Fruit fly (Drosophila melanogaster) whole organism, embryonic: ENCODE results near the gene CG34238.

Source experiments
- CG13296 ChIP-seq: fragments of 200-800 bp; sonication (Bioruptor generic); optimal IDR thresholded peaks from 3 replicates; lab custom pipeline; 2018; ENCODE audit warnings: missing biosample characterization, mild to moderate bottlenecking, missing genetic modification characterization
- CG15479 ChIP-seq: fragments of 200-800 bp; sonication (Bioruptor generic); optimal IDR thresholded peaks from 3 replicates; lab custom pipeline; 2019; ENCODE audit warnings: missing biosample characterization, mild to moderate bottlenecking, missing genetic modification characterization, moderate library complexity
- CG17385 ChIP-seq: fragments of 200-800 bp; sonication (Bioruptor generic); optimal IDR thresholded peaks from 3 replicates; lab custom pipeline; 2018; ENCODE audit warnings: missing biosample characterization, mild to moderate bottlenecking, missing genetic modification characterization
- CG1832 ChIP-seq: fragments of 200-800 bp; sonication (Bioruptor generic); optimal IDR thresholded peaks from 2 replicates; lab custom pipeline; 2017; ENCODE audit warnings: missing biosample characterization, mild to moderate bottlenecking, missing genetic modification characterization, inconsistent platforms
- CG42726 ChIP-seq: fragments of 200-800 bp; sonication (Bioruptor generic); IDR thresholded peaks from 2 replicates; pipeline ENCODE4 v1.3.6; 2022; ENCODE audit warnings: missing biosample characterization, missing genetic modification characterization; ENCODE audit not compliant: partially characterized antibody
- CG4360 ChIP-seq: fragments of 200-800 bp; sonication (Bioruptor generic); IDR thresholded peaks from 2 replicates; pipeline ENCODE4 v1.3.6; 2022; ENCODE audit warnings: missing biosample characterization, missing genetic modification characterization
- CG5245 ChIP-seq: fragments of 200-800 bp; sonication (Bioruptor generic); optimal IDR thresholded peaks from 3 replicates; lab custom pipeline; 2016; ENCODE audit warnings: missing biosample characterization, missing genetic modification characterization
- CG6175 ChIP-seq: fragments of 200-800 bp; sonication (Bioruptor generic); IDR thresholded peaks from 3 replicates; pipeline ENCODE4 v1.3.6; 2022; ENCODE audit warnings: missing biosample characterization, missing genetic modification characterization
- CG6791 ChIP-seq: fragments of 200-800 bp; sonication (Bioruptor generic); IDR thresholded peaks from 3 replicates; pipeline ENCODE4 v1.3.6; 2022; ENCODE audit warnings: missing biosample characterization, missing genetic modification characterization; ENCODE audit not compliant: partially characterized antibody
- CG7271 ChIP-seq: fragments of 200-800 bp; sonication (Bioruptor generic); optimal IDR thresholded peaks from 2 replicates; lab custom pipeline; 2018; ENCODE audit warnings: missing biosample characterization, mild to moderate bottlenecking, missing genetic modification characterization, moderate library complexity
- CG9876 ChIP-seq: fragments of 200-800 bp; sonication (Bioruptor generic); optimal IDR thresholded peaks from 2 replicates; lab custom pipeline; 2016; ENCODE audit warnings: missing biosample characterization, missing genetic modification characterization
- D19A ChIP-seq: fragments of 200-800 bp; optimal IDR thresholded peaks from 3 replicates; lab custom pipeline; 2019; ENCODE audit warnings: missing biosample characterization, mild to moderate bottlenecking, missing genetic modification characterization, moderate library complexity
- Dbx ChIP-seq: fragments of 200-800 bp; sonication (Bioruptor generic); IDR thresholded peaks from 3 replicates; pipeline ENCODE4 v1.3.6; 2022; ENCODE audit warnings: missing biosample characterization, missing genetic modification characterization
- Dfd ChIP-seq, 2 experiments: fragments of >200 bp; optimal IDR thresholded peaks; 2 replicates each; lab custom pipeline; 2017; ENCODE audit warnings: missing biosample characterization in 2 of 2, missing genetic modification characterization in 2 of 2
- Dip2 ChIP-seq: fragments of 200-800 bp; sonication (Bioruptor generic); IDR thresholded peaks from 2 replicates; pipeline ENCODE4 v1.3.6; 2022; ENCODE audit warnings: missing biosample characterization, missing genetic modification characterization
- Dll ChIP-seq: fragments of 200-800 bp; sonication (Bioruptor generic); IDR thresholded peaks from 4 replicates; pipeline ENCODE4 v1.3.6; 2022; ENCODE audit warnings: missing biosample characterization, missing genetic modification characterization; ENCODE audit not compliant: partially characterized antibody
- Doc2 ChIP-seq: fragments of 200-800 bp; sonication (Bioruptor generic); IDR thresholded peaks from 2 replicates; pipeline ENCODE4 v1.3.6; 2022; ENCODE audit warnings: missing biosample characterization, missing genetic modification characterization
- Ets65A ChIP-seq: fragments of 200-800 bp; sonication (Bioruptor generic); peaks from one replicate; lab custom pipeline; 2016; ENCODE audit warnings: missing biosample characterization, missing genetic modification characterization
- HLH4C ChIP-seq: fragments of 200-800 bp; sonication (Bioruptor generic); IDR thresholded peaks from 3 replicates; pipeline ENCODE4 v1.3.6; 2022; ENCODE audit warnings: missing biosample characterization, missing genetic modification characterization; ENCODE audit not compliant: partially characterized antibody
- Hr51 ChIP-seq, 2 experiments: fragments of 200-800 bp; sonication (Bioruptor generic); optimal IDR thresholded peaks; 2 replicates in 1 of 2; 3 replicates in 1 of 2; lab custom pipeline; 2016 to 2018; ENCODE audit warnings: missing biosample characterization in 2 of 2, missing genetic modification characterization in 2 of 2, mild to moderate bottlenecking in 1 of 2, moderate library complexity in 1 of 2
- Med ChIP-seq: fragments of 200-800 bp; sonication (Bioruptor generic); peaks from one replicate; lab custom pipeline; 2016; ENCODE audit warnings: missing biosample characterization, missing genetic modification characterization, mild to moderate bottlenecking, inconsistent platforms, moderate library complexity
- Sox102F ChIP-seq: fragments of 200-800 bp; sonication (Bioruptor generic); optimal IDR thresholded peaks from 2 replicates; lab custom pipeline; 2018; ENCODE audit warnings: missing biosample characterization, mild to moderate bottlenecking, missing genetic modification characterization, moderate library complexity
- Trl ChIP-seq, 3 experiments: fragments of >200 bp in 2 of 3; fragments of 200-800 bp in 1 of 3; sonication (Bioruptor generic) in 1 of 3; optimal IDR thresholded peaks; 2 replicates in 1 of 3; 3 replicates in 2 of 3; lab custom pipeline; 2016 to 2017; ENCODE audit warnings: missing biosample characterization in 1 of 3, missing genetic modification characterization in 1 of 3
- abd-A ChIP-seq: fragments of 200-800 bp; sonication (Bioruptor generic); optimal IDR thresholded peaks from 3 replicates; lab custom pipeline; 2019; ENCODE audit warnings: missing biosample characterization, mild to moderate bottlenecking, missing genetic modification characterization, moderate library complexity
- ash1 ChIP-seq: fragments of 200-800 bp; sonication (Bioruptor generic); optimal IDR thresholded peaks from 2 replicates; lab custom pipeline; 2018; ENCODE audit warnings: missing biosample characterization, mild to moderate bottlenecking, missing genetic modification characterization
- bbx ChIP-seq: fragments of 200-800 bp; sonication (Bioruptor generic); IDR thresholded peaks from 2 replicates; pipeline ENCODE4 v1.3.6; 2022; ENCODE audit warnings: missing biosample characterization, missing genetic modification characterization; ENCODE audit not compliant: partially characterized antibody
- cad ChIP-seq: fragments of >200 bp; optimal IDR thresholded peaks from 2 replicates; lab custom pipeline; 2017; ENCODE audit warnings: missing biosample characterization, missing genetic modification characterization
- cg ChIP-seq: fragments of 200-800 bp; sonication (Bioruptor generic); optimal IDR thresholded peaks from 3 replicates; lab custom pipeline; 2019; ENCODE audit warnings: missing biosample characterization, mild to moderate bottlenecking, missing genetic modification characterization, moderate library complexity
- chinmo ChIP-seq: fragments of 200-800 bp; sonication (Bioruptor generic); IDR thresholded peaks from 4 replicates; pipeline ENCODE4 v1.3.6; 2022; ENCODE audit warnings: missing biosample characterization, missing genetic modification characterization; ENCODE audit not compliant: partially characterized antibody
- chm ChIP-seq: fragments of 200-800 bp; sonication (Bioruptor generic); IDR thresholded peaks from 2 replicates; pipeline ENCODE4 v1.3.6; 2022; ENCODE audit warnings: missing biosample characterization, missing genetic modification characterization
- chn ChIP-seq: fragments of 200-800 bp; sonication (Bioruptor generic); optimal IDR thresholded peaks from 2 replicates; lab custom pipeline; 2016; ENCODE audit warnings: missing biosample characterization, missing genetic modification characterization
- ci ChIP-seq: fragments of 200-800 bp; sonication (Bioruptor generic); IDR thresholded peaks from 3 replicates; pipeline ENCODE4 v1.3.6; 2022; ENCODE audit warnings: missing biosample characterization, missing genetic modification characterization
- crol ChIP-seq: fragments of 200-800 bp; sonication (Bioruptor generic); IDR thresholded peaks from 2 replicates; pipeline ENCODE4 v1.3.6; 2022; ENCODE audit warnings: missing biosample characterization, missing genetic modification characterization
- fu2 ChIP-seq: fragments of 200-800 bp; sonication (Bioruptor generic); optimal IDR thresholded peaks from 2 replicates; lab custom pipeline; 2016; ENCODE audit warnings: missing biosample characterization, missing genetic modification characterization
- gem ChIP-seq: fragments of 200-800 bp; sonication (Bioruptor generic); optimal IDR thresholded peaks from 2 replicates; lab custom pipeline; 2019; ENCODE audit warnings: missing biosample characterization, mild to moderate bottlenecking, missing genetic modification characterization, moderate library complexity
- nerfin-2 ChIP-seq: fragments of 200-800 bp; sonication (Bioruptor generic); IDR thresholded peaks from 2 replicates; pipeline ENCODE4 v1.3.6; 2022; ENCODE audit warnings: missing biosample characterization, missing genetic modification characterization; ENCODE audit not compliant: partially characterized antibody
- nom ChIP-seq: fragments of 200-800 bp; sonication (Bioruptor generic); optimal IDR thresholded peaks from 2 replicates; lab custom pipeline; 2017; ENCODE audit warnings: missing biosample characterization, missing genetic modification characterization, mild to moderate bottlenecking, moderate library complexity, missing genetic modification reagents
- org-1 ChIP-seq: fragments of 200-800 bp; sonication (Bioruptor generic); optimal IDR thresholded peaks from 2 replicates; lab custom pipeline; 2017; ENCODE audit warnings: missing biosample characterization, missing genetic modification characterization
- otp ChIP-seq: fragments of 200-800 bp; sonication (Bioruptor generic); IDR thresholded peaks from 3 replicates; pipeline ENCODE4, ENCODE4 v1.3.6; 2022; ENCODE audit warnings: missing biosample characterization, missing genetic modification characterization
- pros ChIP-seq: fragments of 200-800 bp; sonication (Bioruptor generic); optimal IDR thresholded peaks from 3 replicates; lab custom pipeline; 2019; ENCODE audit warnings: missing biosample characterization, mild to moderate bottlenecking, missing genetic modification characterization, moderate library complexity
- psq ChIP-seq: fragments of 200-800 bp; sonication (Bioruptor generic); optimal IDR thresholded peaks from 2 replicates; lab custom pipeline; 2017; ENCODE audit warnings: missing biosample characterization, missing genetic modification characterization
- sens ChIP-seq: fragments of 200-800 bp; sonication (Bioruptor generic); peaks from one replicate; lab custom pipeline; 2016; ENCODE audit warnings: missing biosample characterization, missing genetic modification characterization
- sqz ChIP-seq: fragments of 200-800 bp; sonication (Bioruptor generic); optimal IDR thresholded peaks from 3 replicates; lab custom pipeline; 2018; ENCODE audit warnings: missing biosample characterization, mild to moderate bottlenecking, missing genetic modification characterization
- ssp ChIP-seq: fragments of 200-800 bp; sonication (Bioruptor generic); IDR thresholded peaks from 2 replicates; pipeline ENCODE4 v1.3.6; 2022; ENCODE audit warnings: missing biosample characterization, missing genetic modification characterization
- vfl ChIP-seq: fragments of 200-800 bp; sonication (Bioruptor generic); optimal IDR thresholded peaks from 2 replicates; lab custom pipeline; 2016; ENCODE audit warnings: missing biosample characterization, missing genetic modification characterization

CG34238 gene

dm6 chr3L:10666511-10667003 is 40.3 kb downstream of the CG34238 start (continued):
- no peak for TF ChIP-seq CG13296 (GFP tag; lab: Kevin White, UChicago)
- TF ChIP-seq cad (GFP tag; lab: Kevin White, UChicago), result peak; percentile 15
- TF ChIP-seq CG5245 (GFP tag; lab: Kevin White, UChicago), result peak; percentile 57
- no peak for TF ChIP-seq Dfd (GFP tag; optimal IDR thresholded peaks at IDR 0.05; lab: Kevin White, UChicago)
- peak; percentile 45 for TF ChIP-seq psq (GFP tag; lab: Kevin White, UChicago)
- TF ChIP-seq CG7271, result no peak
- peak; percentile 20 for TF ChIP-seq Ets65A (GFP tag; lab: Kevin White, UChicago)
- TF ChIP-seq Hr51 (GFP tag; optimal IDR thresholded peaks at IDR 0.05; lab: Kevin White, UChicago), result no peak
- no peak for TF ChIP-seq CG9876 (GFP tag; lab: Kevin White, UChicago)
- peak; percentile 4 to 16 for TF ChIP-seq Trl (optimal IDR thresholded peaks at IDR 0.05; lab: Kevin White, UChicago)
- no peak for TF ChIP-seq Trl (GFP tag; optimal IDR thresholded peaks at IDR 0.05; lab: Kevin White, UChicago)
- TF ChIP-seq CG6791, result peak; percentile 68; the same call in 2 of the 3 replicates
- peak; percentile 37; the same call in 1 of the 3 replicates for TF ChIP-seq CG6175 (GFP tag; lab: Robert Waterston, UW)
- TF ChIP-seq ash1 (GFP tag; lab: Kevin White, UChicago), result no peak
- TF ChIP-seq org-1 (GFP tag; lab: Kevin White, UChicago), result no peak
- TF ChIP-seq CG15479 (GFP tag; lab: Kevin White, UChicago), result peak; percentile 12
- no peak for TF ChIP-seq Dip2 (GFP tag; lab: Robert Waterston, UW)
- peak; percentile 42; the same call in 1 of the 3 replicates for TF ChIP-seq otp
- peak; percentile 25 for TF ChIP-seq CG1832 (GFP tag; lab: Kevin White, UChicago)
- peak; percentile 43 for TF ChIP-seq cg (GFP tag; lab: Kevin White, UChicago)
- peak; percentile 15 for TF ChIP-seq pros (GFP tag; lab: Kevin White, UChicago)
- no peak for TF ChIP-seq Sox102F (GFP tag; lab: Kevin White, UChicago)

- TF ChIP-seq CG4360 (GFP tag; lab: Robert Waterston, UW) (peak; percentile 35; the same call in 1 of the 2 replicates), CG17385 (peak; percentile 45), D19A (tag; lab: Kevin White, UChicago) (no peak), bbx (GFP tag; lab: Robert Waterston, UW) (peak; percentile 31; the same call in 1 of the 2 replicates), crol (GFP tag; lab: Robert Waterston, UW) (peak; percentile 67; the same call in 1 of the 2 replicates), cg (GFP tag; lab: Kevin White, UChicago) (peak; percentile 77), chm (GFP tag; lab: Robert Waterston, UW) (peak; percentile 39; the same call in 1 of the 2 replicates), ssp (no peak), chinmo (GFP tag; lab: Robert Waterston, UW) (peak; percentile 86; the same call in 3 of the 4 replicates), CG42726 (0 out of 2 replicates have a peak, but pooled peaks have one; percentile 12), chn (GFP tag; lab: Kevin White, UChicago) (no peak), Doc2 (GFP tag; lab: Robert Waterston, UW) (no peak), ci (GFP tag; lab: Robert Waterston, UW) (no peak)
Measured at dm6 chr3L:10667341-10667740, 41.0 kb downstream of the CG34238 start.

dm6 chr3L:10669592-10670400 is 43.5 kb downstream of the CG34238 start:
- TF ChIP-seq Dll (no peak), gem (tag; lab: Kevin White, UChicago) (no peak), abd-A (tag; lab: Kevin White, UChicago) (peak; percentile 2), fu2 (no peak), Dbx (0 out of 3 replicates have a peak, but pooled peaks have one; percentile 21), nom (GFP tag; lab: Kevin White, UChicago) (no peak), sqz (peak; percentile 6), cg (GFP tag; lab: Kevin White, UChicago) (peak; percentile 18), vfl (no peak), Med (GFP tag; lab: Kevin White, UChicago) (peak; percentile 69), crol (GFP tag; lab: Robert Waterston, UW) (peak; percentile 92), HLH4C (GFP tag; lab: Robert Waterston, UW) (no peak), sens (GFP tag; lab: Kevin White, UChicago) (peak; percentile 44), nerfin-2 (GFP tag; lab: Robert Waterston, UW) (0 out of 2 replicates have a peak, but pooled peaks have one; percentile 10), psq (GFP tag; lab: Kevin White, UChicago) (no peak)
